Worm (Caenorhabditis elegans): Measurements from ENCODE around the gene srh-212.

DNA sequence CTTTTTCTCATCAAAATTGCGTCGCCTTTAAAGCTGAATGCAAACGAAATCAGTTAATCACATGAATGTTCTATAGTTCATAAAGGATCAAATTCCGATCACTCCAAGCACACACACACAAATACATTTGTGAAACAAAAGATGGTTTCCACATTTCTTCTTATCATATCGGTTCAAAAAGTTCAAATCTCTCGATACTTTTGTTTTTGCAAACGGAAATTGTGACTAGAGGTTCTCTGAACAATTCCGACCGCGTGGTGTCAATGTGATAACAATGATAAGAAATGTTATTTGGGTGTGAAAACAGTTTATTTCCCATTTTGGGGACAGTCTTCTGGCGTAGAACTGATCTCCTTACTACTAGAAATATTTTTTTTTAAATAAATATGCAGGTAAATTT, 19.9 kb upstream of the srh-212 start:
- TF ChIP-seq jun-1 (tag; optimal IDR thresholded peaks at IDR 0.05) (no peak), nhr-28 (tag; optimal IDR thresholded peaks at IDR 0.05) (no peak)
